Worm (Caenorhabditis elegans): ENCODE data around the gene H41C03.3.

- TF ChIP-seq ceh-13 (GFP tag; optimal IDR thresholded peaks at IDR 0.05): no peak
- TF ChIP-seq tra-4 (tag; optimal IDR thresholded peaks at IDR 0.05): no peak
- no peak for TF ChIP-seq hmg-4 (GFP tag; optimal IDR thresholded peaks at IDR 0.05)
- TF ChIP-seq B0310.2 (tag; optimal IDR thresholded peaks at IDR 0.05): no peak
- no peak for TF ChIP-seq hmbx-1 (tag; optimal IDR thresholded peaks at IDR 0.05)
- no peak for TF ChIP-seq hnd-1 (tag; optimal IDR thresholded peaks at IDR 0.05)
- TF ChIP-seq ama-1 (optimal IDR thresholded peaks at IDR 0.05): no peak
- TF ChIP-seq tbx-37 (GFP tag; conservative IDR thresholded peaks at IDR 0.05): no peak
- no peak for TF ChIP-seq flt-1 (GFP tag; IDR thresholded peaks at IDR 0.05)
- no peak for TF ChIP-seq tbx-11 (GFP tag; IDR thresholded peaks at IDR 0.05)
- no peak for TF ChIP-seq sea-1 (GFP tag; conservative IDR thresholded peaks at IDR 0.05)
These were observed 53.5 kb downstream of the H41C03.3 start for ce11 chrII:5899080-5899479.

All from whole organism, early embryonic.